Worm (Caenorhabditis elegans): ENCODE measurements around the gene K07D4.5.

The K07D4.5 gene

DNA sequence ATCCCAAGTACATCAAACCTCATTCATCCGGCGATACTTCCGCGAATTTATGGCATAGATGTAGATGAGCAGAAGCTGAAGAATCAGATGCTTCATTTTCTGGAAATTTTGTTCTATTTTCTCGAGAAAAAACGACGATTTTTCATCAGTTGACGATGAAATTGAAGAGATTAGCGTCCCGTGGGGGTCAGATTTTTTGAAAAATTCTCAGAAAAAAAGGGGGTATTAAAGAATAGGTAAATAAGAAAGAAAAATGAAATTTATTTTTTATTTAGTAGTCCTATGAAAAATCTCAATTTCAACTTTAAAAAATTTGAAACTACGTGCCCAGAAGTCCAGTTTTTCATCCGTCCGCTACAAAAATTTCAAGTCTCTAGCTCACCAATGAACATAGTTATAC is at the start of gene K07D4.5:
Gene K07D4.5, minus strand, starts transcription at position 101 of the 400 bp plus-strand sequence.
- TF ChIP-seq tra-4 (tag; optimal IDR thresholded peaks at IDR 0.05) (no peak), flt-1 (GFP tag; IDR thresholded peaks at IDR 0.05) (no peak), ceh-36 (tag; optimal IDR thresholded peaks at IDR 0.05) (no peak), ets-7 (tag; optimal IDR thresholded peaks at IDR 0.05) (no peak), tbx-11 (GFP tag; IDR thresholded peaks at IDR 0.05) (no peak), B0310.2 (tag; optimal IDR thresholded peaks at IDR 0.05) (no peak), pes-1 (GFP tag; IDR thresholded peaks at IDR 0.05) (no peak)

- no peak for TF ChIP-seq ets-7 (tag; optimal IDR thresholded peaks at IDR 0.05)
- TF ChIP-seq hmbx-1 (tag; optimal IDR thresholded peaks at IDR 0.05), result no peak
- no peak for TF ChIP-seq hnd-1 (tag; optimal IDR thresholded peaks at IDR 0.05)
- no peak for TF ChIP-seq B0310.2 (tag; optimal IDR thresholded peaks at IDR 0.05)
- TF ChIP-seq ceh-13 (GFP tag; optimal IDR thresholded peaks at IDR 0.05), result no peak
- no peak for TF ChIP-seq hmg-4 (GFP tag; optimal IDR thresholded peaks at IDR 0.05)
- no peak for TF ChIP-seq sea-1 (GFP tag; conservative IDR thresholded peaks at IDR 0.05)
- no peak for TF ChIP-seq ama-1 (optimal IDR thresholded peaks at IDR 0.05)
- no peak for TF ChIP-seq tbx-11 (GFP tag; IDR thresholded peaks at IDR 0.05)
- no peak for TF ChIP-seq ceh-36 (tag; optimal IDR thresholded peaks at IDR 0.05)
- TF ChIP-seq tbx-37 (GFP tag; conservative IDR thresholded peaks at IDR 0.05), result no peak
- no peak for TF ChIP-seq aly-1 (tag; optimal IDR thresholded peaks at IDR 0.05)
Measured at ce11 chrII:4074710-4075109, 49.3 kb upstream of the K07D4.5 start.

DNA sequence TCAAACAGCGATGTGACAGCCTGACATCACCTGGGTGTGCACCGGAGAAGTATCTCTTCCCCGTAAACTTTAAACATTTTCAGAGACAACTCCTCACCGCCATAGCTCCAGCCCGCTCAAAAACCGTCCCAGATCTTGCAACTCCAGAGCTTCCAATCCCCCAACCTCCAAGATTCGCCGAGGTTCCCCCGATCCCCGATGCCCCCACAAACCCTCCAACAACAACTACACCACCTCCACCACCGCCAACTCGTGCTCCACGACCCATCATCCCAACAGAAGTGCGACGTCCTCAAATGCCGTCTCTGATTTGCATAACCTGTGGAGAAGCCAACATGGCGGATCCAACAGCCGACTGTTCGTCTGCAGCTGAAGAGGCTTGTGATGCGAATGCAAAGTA is 45.7 kb upstream of the K07D4.5 start:
- TF ChIP-seq ets-7 (tag; optimal IDR thresholded peaks at IDR 0.05), result no peak
- TF ChIP-seq hnd-1 (tag; optimal IDR thresholded peaks at IDR 0.05), result no peak
- no peak for TF ChIP-seq tra-4 (tag; optimal IDR thresholded peaks at IDR 0.05)
- TF ChIP-seq pes-1 (GFP tag; IDR thresholded peaks at IDR 0.05), result no peak
- TF ChIP-seq scrt-1 (GFP tag; IDR thresholded peaks at IDR 0.05), result no peak
- TF ChIP-seq flt-1 (GFP tag; IDR thresholded peaks at IDR 0.05), result no peak
- no peak for TF ChIP-seq ama-1 (optimal IDR thresholded peaks at IDR 0.05)
- TF ChIP-seq B0310.2 (tag; optimal IDR thresholded peaks at IDR 0.05), result no peak
- TF ChIP-seq F13C5.2 (tag; optimal IDR thresholded peaks at IDR 0.05), result no peak
- no peak for TF ChIP-seq hmg-4 (GFP tag; optimal IDR thresholded peaks at IDR 0.05)
- TF ChIP-seq ceh-13 (GFP tag; optimal IDR thresholded peaks at IDR 0.05), result no peak
- no peak for TF ChIP-seq tbx-37 (GFP tag; conservative IDR thresholded peaks at IDR 0.05)

- TF ChIP-seq scrt-1 (GFP tag; IDR thresholded peaks at IDR 0.05) (no peak), hmbx-1 (tag; optimal IDR thresholded peaks at IDR 0.05) (no peak), aly-1 (tag; optimal IDR thresholded peaks at IDR 0.05) (no peak), flt-1 (GFP tag; IDR thresholded peaks at IDR 0.05) (no peak), F13C5.2 (tag; optimal IDR thresholded peaks at IDR 0.05) (no peak), tra-4 (tag; optimal IDR thresholded peaks at IDR 0.05) (no peak), ceh-36 (tag; optimal IDR thresholded peaks at IDR 0.05) (no peak), ama-1 (optimal IDR thresholded peaks at IDR 0.05) (no peak), tbx-11 (GFP tag; IDR thresholded peaks at IDR 0.05) (no peak), tbx-37 (GFP tag; conservative IDR thresholded peaks at IDR 0.05) (no peak), B0310.2 (tag; optimal IDR thresholded peaks at IDR 0.05) (no peak), ets-7 (tag; optimal IDR thresholded peaks at IDR 0.05) (no peak), pes-1 (GFP tag; IDR thresholded peaks at IDR 0.05) (no peak), hnd-1 (tag; optimal IDR thresholded peaks at IDR 0.05) (no peak), ceh-13 (GFP tag; optimal IDR thresholded peaks at IDR 0.05) (no peak), sea-1 (GFP tag; conservative IDR thresholded peaks at IDR 0.05) (no peak), hmg-4 (GFP tag; optimal IDR thresholded peaks at IDR 0.05) (no peak)
Measured at ce11 chrII:4068141-4068540, 42.8 kb upstream of the K07D4.5 start.

DNA sequence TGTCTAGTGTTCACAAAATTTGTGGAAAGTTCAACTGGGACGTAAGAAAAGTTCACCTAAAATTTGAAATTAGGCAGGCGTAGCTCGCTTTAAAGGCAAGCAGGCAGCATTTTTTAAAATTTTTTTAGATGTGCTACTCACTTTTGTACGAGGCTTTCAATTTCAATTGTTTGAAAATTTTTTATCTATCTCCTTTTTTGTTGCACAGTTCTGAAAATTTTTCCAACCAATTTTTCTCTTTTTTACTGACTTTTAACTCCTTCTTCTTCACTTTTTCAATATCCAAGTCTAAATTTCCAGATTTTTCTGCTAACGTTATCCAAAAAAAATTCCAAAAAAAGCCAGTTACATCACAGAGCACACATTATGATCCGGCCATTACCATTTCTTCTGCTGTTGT is 41.9 kb upstream of the K07D4.5 start, which contains the start of gene W06A11.1:
Gene W06A11.1, plus strand, starts transcription at position 301 of the 400 bp plus-strand sequence.
- no peak for TF ChIP-seq F13C5.2 (tag; optimal IDR thresholded peaks at IDR 0.05)
- no peak for TF ChIP-seq scrt-1 (GFP tag; IDR thresholded peaks at IDR 0.05)
- no peak for TF ChIP-seq flt-1 (GFP tag; IDR thresholded peaks at IDR 0.05)
- no peak for TF ChIP-seq tbx-37 (GFP tag; conservative IDR thresholded peaks at IDR 0.05)
- TF ChIP-seq ceh-36 (tag; optimal IDR thresholded peaks at IDR 0.05), result no peak
- no peak for TF ChIP-seq hmbx-1 (tag; optimal IDR thresholded peaks at IDR 0.05)
- no peak for TF ChIP-seq hnd-1 (tag; optimal IDR thresholded peaks at IDR 0.05)
- no peak for TF ChIP-seq ama-1 (optimal IDR thresholded peaks at IDR 0.05)
- no peak for TF ChIP-seq ets-7 (tag; optimal IDR thresholded peaks at IDR 0.05)
- TF ChIP-seq aly-1 (tag; optimal IDR thresholded peaks at IDR 0.05), result no peak
- TF ChIP-seq B0310.2 (tag; optimal IDR thresholded peaks at IDR 0.05), result no peak
- TF ChIP-seq sea-1 (GFP tag; conservative IDR thresholded peaks at IDR 0.05), result no peak
- no peak for TF ChIP-seq tra-4 (tag; optimal IDR thresholded peaks at IDR 0.05)

DNA sequence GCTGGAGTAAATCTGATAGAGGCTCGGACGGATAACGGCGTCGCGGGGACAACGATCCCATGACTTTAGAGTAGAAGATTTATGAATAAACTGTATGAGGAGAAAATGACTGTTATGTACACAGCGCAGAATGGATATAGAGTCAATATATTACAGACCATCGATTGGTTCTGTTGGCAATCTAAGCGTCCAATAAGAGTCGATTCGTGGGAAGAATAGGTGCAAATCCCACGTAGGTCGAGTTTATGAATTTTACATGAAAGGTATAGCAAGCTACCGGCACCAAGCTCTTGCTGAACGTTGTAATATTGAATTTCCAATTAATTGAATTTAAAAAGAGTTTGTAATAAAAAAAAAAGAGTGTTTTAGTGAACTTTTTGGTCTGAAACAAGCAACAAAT is 38.6 kb upstream of the K07D4.5 start, which contains the start of gene fbxb-118:
Gene fbxb-118, minus strand, starts transcription at position 101 of the 400 bp plus-strand sequence.
- no peak for TF ChIP-seq tra-4 (tag; optimal IDR thresholded peaks at IDR 0.05)
- TF ChIP-seq pes-1 (GFP tag; IDR thresholded peaks at IDR 0.05), result no peak
- TF ChIP-seq ama-1 (optimal IDR thresholded peaks at IDR 0.05), result no peak
- TF ChIP-seq F13C5.2 (tag; optimal IDR thresholded peaks at IDR 0.05), result no peak
- no peak for TF ChIP-seq B0310.2 (tag; optimal IDR thresholded peaks at IDR 0.05)
- no peak for TF ChIP-seq ets-7 (tag; optimal IDR thresholded peaks at IDR 0.05)
- no peak for TF ChIP-seq tbx-37 (GFP tag; conservative IDR thresholded peaks at IDR 0.05)
- no peak for TF ChIP-seq flt-1 (GFP tag; IDR thresholded peaks at IDR 0.05)
- TF ChIP-seq sea-1 (GFP tag; conservative IDR thresholded peaks at IDR 0.05), result no peak
- TF ChIP-seq hmg-4 (GFP tag; optimal IDR thresholded peaks at IDR 0.05), result no peak
- TF ChIP-seq ceh-13 (GFP tag; optimal IDR thresholded peaks at IDR 0.05), result no peak
- no peak for TF ChIP-seq hmbx-1 (tag; optimal IDR thresholded peaks at IDR 0.05)

DNA sequence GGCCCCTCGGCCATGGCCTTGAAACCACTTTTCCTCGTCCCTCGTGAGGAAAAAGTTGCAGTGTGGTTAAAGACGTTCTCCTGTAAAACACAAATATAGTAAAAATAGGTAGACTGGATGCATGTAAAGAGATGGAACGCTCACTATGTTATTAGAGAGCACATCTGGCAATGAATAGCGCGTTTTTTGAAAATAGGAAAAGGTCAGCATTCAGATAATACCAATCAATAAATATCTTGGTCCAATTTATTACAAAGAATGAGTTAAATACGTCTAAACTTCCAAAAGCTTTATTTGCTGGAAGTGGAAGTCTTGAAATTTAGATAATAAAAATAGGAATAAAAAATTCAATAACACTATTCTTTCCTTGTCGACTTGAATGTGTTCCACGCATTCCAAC is 37.1 kb upstream of the K07D4.5 start, which contains the start of gene gadr-4:
Gene gadr-4, minus strand, starts transcription at position 101 of the 400 bp plus-strand sequence.
- TF ChIP-seq hmg-4 (GFP tag; optimal IDR thresholded peaks at IDR 0.05), result no peak
- no peak for TF ChIP-seq flt-1 (GFP tag; IDR thresholded peaks at IDR 0.05)
- TF ChIP-seq tbx-11 (GFP tag; IDR thresholded peaks at IDR 0.05), result no peak
- TF ChIP-seq B0310.2 (tag; optimal IDR thresholded peaks at IDR 0.05), result no peak
- TF ChIP-seq tbx-37 (GFP tag; conservative IDR thresholded peaks at IDR 0.05), result no peak
- TF ChIP-seq ets-7 (tag; optimal IDR thresholded peaks at IDR 0.05), result no peak
- no peak for TF ChIP-seq ceh-36 (tag; optimal IDR thresholded peaks at IDR 0.05)
- no peak for TF ChIP-seq pes-1 (GFP tag; IDR thresholded peaks at IDR 0.05)

All from whole organism, early embryonic.